Worm (Caenorhabditis elegans) whole organism, early embryonic: ENCODE measurements around the gene ftt-2.

ENCODE experiments used
- F13C5.2 ChIP-seq: sonication (generic microtip); optimal IDR thresholded peaks from 2 replicates; lab custom pipeline; 2017; ENCODE audit warnings: mild to moderate bottlenecking, missing genetic modification characterization, inconsistent platforms, missing compliant biosample characterization
- ama-1 ChIP-seq: fragments of 150-350 bp; optimal IDR thresholded peaks from 2 replicates; lab custom pipeline; 2014
- ceh-36 ChIP-seq: sonication (generic microtip); optimal IDR thresholded peaks from 2 replicates; lab custom pipeline; 2016; ENCODE audit warnings: missing genetic modification characterization, inconsistent platforms, missing compliant biosample characterization
- flt-1 ChIP-seq: fragments of 200-800 bp; sonication (Bioruptor generic); IDR thresholded peaks from 2 replicates; pipeline ENCODE4 v1.3.6; 2022; ENCODE audit warnings: missing genetic modification characterization, missing compliant biosample characterization
- hmg-4 ChIP-seq: fragments of 200-800 bp; sonication (Bioruptor generic); optimal IDR thresholded peaks from 2 replicates; lab custom pipeline; 2018; ENCODE audit warnings: mild to moderate bottlenecking, missing genetic modification characterization, missing compliant biosample characterization

- no peak for TF ChIP-seq flt-1 (GFP tag; lab: Robert Waterston, UW)
- TF ChIP-seq ceh-36 (tag; lab: Kevin White, UChicago): no peak
- TF ChIP-seq ama-1 (lab: Kevin White, UChicago): no peak
- TF ChIP-seq F13C5.2 (tag; lab: Kevin White, UChicago): no peak
- no peak for TF ChIP-seq hmg-4 (GFP tag; lab: Kevin White, UChicago)
Measured at ce11 chrX:11647165-11647564, 41.9 kb upstream of the ftt-2 start, which contains the start of gene T04F8.8.
